Worm (Caenorhabditis elegans): Measurements from ENCODE around the gene F56C3.1.
"Not testable (repeated sequence)": the region's sequence is repeated elsewhere in the genome, so short reads cannot be mapped to it uniquely, and the experiment has no call there.

F56C3.1 gene

ce11 chrX:1403444-1403843 is 16.3 kb downstream of the F56C3.1 start, which contains the start of gene ZK402.2:
TSS of gene ZK402.2 (plus strand) at chrX:1403744.
- TF ChIP-seq ztf-11, egl-13, elt-3 (tag; optimal IDR thresholded peaks at IDR 0.05): not testable (repeated sequence)

ce11 chrX:1403971-1404370 is 16.9 kb downstream of the F56C3.1 start, which contains the start of gene ZK402.1:
TSS of gene ZK402.1 (plus strand) at chrX:1404271.
- TF ChIP-seq ces-1 (GFP tag; optimal IDR thresholded peaks at IDR 0.05); swsn-7 (tag; optimal IDR thresholded peaks at IDR 0.05); dpl-1 (GFP tag; optimal IDR thresholded peaks at IDR 0.05): not testable (repeated sequence)

DNA sequence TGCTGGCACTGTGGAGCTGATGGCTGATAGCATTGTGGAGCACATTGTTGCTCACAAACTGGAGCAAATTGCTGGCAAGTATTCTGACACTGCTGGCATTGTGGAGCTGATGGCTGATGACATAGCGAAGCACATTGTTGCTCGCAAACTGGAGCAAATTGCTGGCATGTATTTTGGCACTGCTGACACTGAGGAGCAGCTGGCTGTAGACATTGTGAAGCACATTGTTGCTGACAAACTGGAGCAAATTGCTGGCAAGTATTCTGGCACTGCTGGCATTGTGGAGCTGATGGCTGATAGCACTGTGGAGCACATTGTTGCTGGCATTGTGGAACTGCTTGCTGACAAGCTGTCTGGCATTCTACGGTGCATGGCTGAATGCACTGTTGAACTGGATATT is 22.1 kb downstream of the F56C3.1 start:
- no peak for TF ChIP-seq fkh-8 (tag; optimal IDR thresholded peaks at IDR 0.05)
- no peak for TF ChIP-seq rnt-1 (tag; optimal IDR thresholded peaks at IDR 0.05)

DNA sequence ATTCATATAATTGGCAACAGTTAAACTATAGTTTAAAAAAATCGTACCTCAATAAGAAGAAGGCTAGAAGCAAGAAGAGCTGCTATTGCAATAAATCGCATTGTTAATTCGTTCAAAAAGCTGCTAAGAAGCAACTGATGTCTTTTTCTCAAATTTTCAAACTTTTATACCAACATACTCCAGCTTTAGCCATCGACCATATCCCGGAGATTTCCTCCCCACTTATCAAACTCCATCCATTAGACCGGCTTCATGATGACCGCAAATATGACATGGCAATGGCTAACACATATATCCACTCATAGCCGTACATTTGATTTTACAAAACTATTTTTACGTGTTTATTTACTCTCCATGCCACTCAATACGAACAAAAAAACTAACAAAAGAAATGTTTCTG is 23.4 kb downstream of the F56C3.1 start, which contains the start of gene abu-2:
Gene abu-2, minus strand, starts transcription at position 101 of the 400 bp plus-strand sequence.
- TF ChIP-seq efl-3 (GFP tag; optimal IDR thresholded peaks at IDR 0.05) (no peak), fkh-8 (tag; optimal IDR thresholded peaks at IDR 0.05) (no peak), tlp-1 (tag; optimal IDR thresholded peaks at IDR 0.05) (no peak), unc-98 (GFP tag; IDR thresholded peaks at IDR 0.05) (no peak), jun-1 (tag; optimal IDR thresholded peaks at IDR 0.05) (no peak), nhr-11 (tag; optimal IDR thresholded peaks at IDR 0.05) (no peak), aly-2 (tag; optimal IDR thresholded peaks at IDR 0.05) (no peak), isw-1 (GFP tag; IDR thresholded peaks at IDR 0.05) (no peak), nhr-28 (tag; optimal IDR thresholded peaks at IDR 0.05) (no peak)

ce11 chrX:1412844-1413243 is 25.7 kb downstream of the F56C3.1 start, which contains the start of gene srh-19:
TSS of gene srh-19 (plus strand) at chrX:1413144.
- TF ChIP-seq dsc-1 (tag; optimal IDR thresholded peaks at IDR 0.05) (no peak), unc-30 (tag; optimal IDR thresholded peaks at IDR 0.05) (no peak), sup-37 (GFP tag; optimal IDR thresholded peaks at IDR 0.05) (no peak), snpc-4 (tag; optimal IDR thresholded peaks at IDR 0.05) (no peak), elt-2 (tag; optimal IDR thresholded peaks at IDR 0.05) (no peak), mef-2 (tag; optimal IDR thresholded peaks at IDR 0.05) (no peak), nhr-90 (tag; optimal IDR thresholded peaks at IDR 0.05; ENCODE audit: poor library complexity) (no peak), nhr-76 (tag; optimal IDR thresholded peaks at IDR 0.05) (no peak), Y116A8C.19 (tag; optimal IDR thresholded peaks at IDR 0.05; ENCODE audit: borderline replicate concordance) (no peak), lin-39 (tag; optimal IDR thresholded peaks at IDR 0.05) (no peak), nhr-19 (GFP tag; conservative IDR thresholded peaks at IDR 0.05) (no peak), unc-98 (GFP tag; IDR thresholded peaks at IDR 0.05) (no peak), ceh-90 (tag; optimal IDR thresholded peaks at IDR 0.05) (no peak), irx-1 (tag; optimal IDR thresholded peaks at IDR 0.05) (no peak), mdl-1 (tag; optimal IDR thresholded peaks at IDR 0.05) (no peak), ets-5 (GFP tag; IDR thresholded peaks at IDR 0.05) (no peak), pqm-1 (tag; optimal IDR thresholded peaks at IDR 0.05) (no peak), hlh-17 (GFP tag; optimal IDR thresholded peaks at IDR 0.05; ENCODE audit: borderline replicate concordance) (no peak)

DNA sequence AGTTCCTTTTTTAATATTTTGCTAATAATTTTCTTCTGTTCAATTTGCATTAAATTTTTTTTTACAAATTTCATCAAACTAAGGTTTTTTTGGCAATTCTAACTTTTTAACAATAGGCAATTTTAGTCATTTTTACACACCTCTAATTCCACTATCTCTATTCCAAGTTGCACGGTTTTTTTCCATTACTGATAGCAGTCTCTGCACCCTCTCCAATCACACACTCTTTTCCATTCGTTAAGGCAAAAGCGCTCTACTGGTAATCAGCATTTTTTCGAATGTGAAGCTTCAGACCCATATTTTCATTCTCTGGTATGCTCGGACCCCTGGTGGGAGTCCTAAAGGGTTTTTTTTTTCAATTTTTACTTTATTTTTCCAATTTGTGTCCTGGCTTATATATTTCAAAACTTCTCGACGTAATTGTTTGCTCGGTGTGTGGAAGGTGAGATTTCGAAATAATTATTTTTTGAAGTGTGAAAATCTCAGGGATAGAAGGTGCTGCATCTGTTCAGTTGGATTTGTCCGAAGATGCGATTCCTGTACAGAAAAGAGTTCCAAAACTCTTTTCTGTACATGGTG is 29.7 kb downstream of the F56C3.1 start, which contains the start of the genes F19G12.4 and F19G12.8:
Gene F19G12.4, plus strand, starts transcription at position 529 of the 579 bp plus-strand sequence.
Gene F19G12.8, plus strand, starts transcription at position 545 of the 579 bp plus-strand sequence.
- TF ChIP-seq nhr-85 (tag) = peak; percentile 20
- TF ChIP-seq elt-2 (tag; optimal IDR thresholded peaks at IDR 0.05) = peak; percentile 12
- no peak for TF ChIP-seq efl-3 (GFP tag; optimal IDR thresholded peaks at IDR 0.05)
- no peak for TF ChIP-seq snu-23 (GFP tag; optimal IDR thresholded peaks at IDR 0.05)
- TF ChIP-seq lin-35 (GFP tag; optimal IDR thresholded peaks at IDR 0.05) = peak in 1 of 2 experiments; percentile 1
- TF ChIP-seq ceh-82 (tag; optimal IDR thresholded peaks at IDR 0.05) = no peak
